Fruit fly (Drosophila melanogaster): ENCODE measurements around the gene dco.

The dco gene

dm6 chr3R:31019662-31020061 is 41.3 kb downstream of the dco start (continued):
- TF ChIP-seq nmo (GFP tag; optimal IDR thresholded peaks at IDR 0.05) (peak; percentile 33), chif (GFP tag; optimal IDR thresholded peaks at IDR 0.05) (no peak), CG32772 (GFP tag; IDR thresholded peaks at IDR 0.05) (0 out of 2 replicates have a peak, but pooled peaks have one; percentile 28), kah (GFP tag; optimal IDR thresholded peaks at IDR 0.05) (no peak), CG5245 (GFP tag; optimal IDR thresholded peaks at IDR 0.05) (no peak), eve (GFP tag; optimal IDR thresholded peaks at IDR 0.05) (no peak), Nf-YA (GFP tag; IDR thresholded peaks at IDR 0.05) (no peak), HLH4C (GFP tag; IDR thresholded peaks at IDR 0.05; ENCODE audit: partially characterized antibody) (no peak), C15 (GFP tag; IDR thresholded peaks at IDR 0.05) (no peak), GATAe (GFP tag; conservative IDR thresholded peaks at IDR 0.05) (no peak), CG10462 (GFP tag; optimal IDR thresholded peaks at IDR 0.05) (no peak), crol (GFP tag; IDR thresholded peaks at IDR 0.05) (no peak), Dp (GFP tag; optimal IDR thresholded peaks at IDR 0.05) (no peak), klu (GFP tag; IDR thresholded peaks at IDR 0.05) (no peak; the same call in 1 of the 2 replicates), CG14441 (GFP tag; IDR thresholded peaks at IDR 0.05) (peak; percentile 52; the same call in 1 of the 2 replicates), CG9932 (GFP tag; IDR thresholded peaks at IDR 0.05) (no peak), CG10565 (GFP tag; optimal IDR thresholded peaks at IDR 0.05) (no peak), eyg (GFP tag; optimal IDR thresholded peaks at IDR 0.05) (no peak), CG12744 (GFP tag; optimal IDR thresholded peaks at IDR 0.05) (no peak), Asciz (GFP tag; optimal IDR thresholded peaks at IDR 0.05) (no peak), zen2 (GFP tag; IDR thresholded peaks at IDR 0.05; ENCODE audit: partially characterized antibody) (no peak), CG6175 (GFP tag; IDR thresholded peaks at IDR 0.05) (no peak), CG8765 (GFP tag; IDR thresholded peaks at IDR 0.05) (no peak), disco-r (GFP tag; optimal IDR thresholded peaks at IDR 0.05) (no peak), crp (GFP tag; optimal IDR thresholded peaks at IDR 0.05) (no peak), MESR4 (GFP tag; optimal IDR thresholded peaks at IDR 0.05) (no peak), ind (GFP tag; optimal IDR thresholded peaks at IDR 0.05) (peak; percentile 6), MBD-R2 (GFP tag; IDR thresholded peaks at IDR 0.05) (no peak), CG11504 (tag; optimal IDR thresholded peaks at IDR 0.05) (peak; percentile 45), H2.0 (GFP tag; IDR thresholded peaks at IDR 0.05) (0 out of 2 replicates have a peak, but pooled peaks have one; percentile 23), HLHmδ (GFP tag; optimal IDR thresholded peaks at IDR 0.05) (no peak), knrl (GFP tag; IDR thresholded peaks at IDR 0.05; ENCODE audit: partially characterized antibody) (no peak), gfzf (GFP tag; optimal IDR thresholded peaks at IDR 0.05) (no peak), CG4730 (GFP tag; IDR thresholded peaks at IDR 0.05) (0 out of 2 replicates have a peak, but pooled peaks have one; percentile 18), Sox102F (GFP tag; optimal IDR thresholded peaks at IDR 0.05) (peak; percentile 50), CG13123 (GFP tag; optimal IDR thresholded peaks at IDR 0.05) (no peak), CG6765 (GFP tag; optimal IDR thresholded peaks at IDR 0.05) (no peak), Awh (GFP tag; IDR thresholded peaks at IDR 0.05) (no peak), Sox100B (GFP tag; optimal IDR thresholded peaks at IDR 0.05) (peak; percentile 9), CG11093 (GFP tag; IDR thresholded peaks at IDR 0.05) (no peak), CG7271 (tag; optimal IDR thresholded peaks at IDR 0.05) (no peak), CG16863 (GFP tag; optimal IDR thresholded peaks at IDR 0.05) (no peak), Myb (GFP tag; optimal IDR thresholded peaks at IDR 0.05) (no peak), Hmx (GFP tag; optimal IDR thresholded peaks at IDR 0.05) (no peak), CG13424 (tag; optimal IDR thresholded peaks at IDR 0.05) (no peak), CG17829 (tag; optimal IDR thresholded peaks at IDR 0.05) (no peak), stc (GFP tag; IDR thresholded peaks at IDR 0.05) (peak; percentile 52; the same call in 1 of the 2 replicates), h (optimal IDR thresholded peaks at IDR 0.05) (no peak), bcd (GFP tag; optimal IDR thresholded peaks at IDR 0.05) (peak; percentile 1), bbx (GFP tag; IDR thresholded peaks at IDR 0.05; ENCODE audit: partially characterized antibody) (no peak), pzg (GFP tag; optimal IDR thresholded peaks at IDR 0.05) (no peak), Camta (GFP tag; optimal IDR thresholded peaks at IDR 0.05) (no peak)
